Fruit fly (Drosophila melanogaster) whole organism, wandering third instar larva: ENCODE data around the gene Ugt301D1.

Experiments
- CrebA ChIP-seq: fragments of 200-800 bp; sonication (Bioruptor generic); optimal IDR thresholded peaks from 2 replicates; lab custom pipeline; 2016; ENCODE audit warnings: missing biosample characterization, mild to moderate bottlenecking, missing genetic modification characterization, borderline replicate concordance
- Hr78 ChIP-seq: fragments of >200 bp; optimal IDR thresholded peaks from 2 replicates; lab custom pipeline; 2017; ENCODE audit warnings: missing biosample characterization, missing genetic modification characterization
- br ChIP-seq: fragments of 200-800 bp; sonication (Bioruptor generic); optimal IDR thresholded peaks from 2 replicates; lab custom pipeline; 2016; ENCODE audit warnings: missing biosample characterization, missing genetic modification characterization
- dsf ChIP-seq: sonication (Bioruptor generic); optimal IDR thresholded peaks from 2 replicates; lab custom pipeline; 2016; ENCODE audit warnings: missing biosample characterization, missing genetic modification characterization, borderline replicate concordance
- ey ChIP-seq: fragments of 200-800 bp; sonication (Bioruptor generic); optimal IDR thresholded peaks from 2 replicates; lab custom pipeline; 2016; ENCODE audit warnings: missing biosample characterization, missing genetic modification characterization
- foxo ChIP-seq, 2 experiments: fragments of 200-800 bp; sonication (Bioruptor generic); optimal IDR thresholded peaks; 2 replicates in 1 of 2; 3 replicates in 1 of 2; lab custom pipeline; 2016 to 2017; ENCODE audit warnings: missing biosample characterization in 2 of 2, missing genetic modification characterization in 2 of 2
- jim ChIP-seq: fragments of 175-275, 200-325 bp; sonication (Bioruptor generic); optimal IDR thresholded peaks from 2 replicates; lab custom pipeline; 2016; ENCODE audit warnings: missing biosample characterization, mild to moderate bottlenecking, missing genetic modification characterization
- psq ChIP-seq: fragments of 200-800 bp; sonication (Bioruptor generic); optimal IDR thresholded peaks from 3 replicates; lab custom pipeline; 2017; ENCODE audit warnings: missing biosample characterization, mild to moderate bottlenecking, missing genetic modification characterization, moderate library complexity
- usp ChIP-seq: fragments of >200 bp; optimal IDR thresholded peaks from 2 replicates; lab custom pipeline; 2017; ENCODE audit warnings: missing biosample characterization, missing genetic modification characterization
- woc ChIP-seq: sonication (Bioruptor generic); optimal IDR thresholded peaks from 2 replicates; lab custom pipeline; 2016; ENCODE audit warnings: missing biosample characterization, mild to moderate bottlenecking, missing genetic modification characterization

dm6 chr2L:18496834-18497233, 12.5 kb upstream of the Ugt301D1 start:
- TF ChIP-seq CrebA = no peak
- no peak for TF ChIP-seq usp (GFP tag; lab: Kevin White, UChicago)
- TF ChIP-seq ey (GFP tag; lab: Kevin White, UChicago) = no peak
- TF ChIP-seq Hr78 (GFP tag; lab: Kevin White, UChicago) = no peak
- no peak for TF ChIP-seq psq
- TF ChIP-seq foxo (GFP tag; optimal IDR thresholded peaks at IDR 0.05; lab: Kevin White, UChicago) = no peak
- no peak for TF ChIP-seq woc
- TF ChIP-seq br = no peak
- no peak for TF ChIP-seq dsf (GFP tag; lab: Kevin White, UChicago)
- no peak for TF ChIP-seq jim (GFP tag; lab: Kevin White, UChicago)
